Fruit fly (Drosophila melanogaster): ENCODE measurements around the gene CG31441.

CG31441 gene

dm6 chr3R:11221437-11222230 lies 14.5 kb upstream of the CG31441 start, which contains the start of the genes CG6693 and RpL3 (continued):
- peak; percentile 49; the same call in 1 of the 2 replicates for TF ChIP-seq ranshi (GFP tag; IDR thresholded peaks at IDR 0.05)
- peak; percentile 49 for TF ChIP-seq stwl (tag; optimal IDR thresholded peaks at IDR 0.05)
- TF ChIP-seq jigr1 (GFP tag; IDR thresholded peaks at IDR 0.05), result no peak
- no peak for TF ChIP-seq lov (optimal IDR thresholded peaks at IDR 0.05)
- peak; percentile 91 for TF ChIP-seq lov (GFP tag; IDR thresholded peaks at IDR 0.05)
- TF ChIP-seq sna (GFP tag; IDR thresholded peaks at IDR 0.05; ENCODE audit: partially characterized antibody), result no peak
- TF ChIP-seq jumu (GFP tag; optimal IDR thresholded peaks at IDR 0.05), result no peak
- TF ChIP-seq so (GFP tag; IDR thresholded peaks at IDR 0.05), result peak; percentile 78; the same call in 2 of the 3 replicates
- TF ChIP-seq Gug (GFP tag; IDR thresholded peaks at IDR 0.05), result peak; percentile 20; the same call in 1 of the 4 replicates
- no peak for TF ChIP-seq pan (optimal IDR thresholded peaks at IDR 0.05)
- peak in 1 of 2 experiments; percentile 73 for TF ChIP-seq pan (GFP tag; optimal IDR thresholded peaks at IDR 0.05 in 1 of 2, IDR thresholded peaks at IDR 0.05 in 1 of 2)
- TF ChIP-seq odd (GFP tag; optimal IDR thresholded peaks at IDR 0.05), result peak; percentile 89
- TF ChIP-seq CG7271 (tag; optimal IDR thresholded peaks at IDR 0.05), result peak; percentile 82
- peak; percentile 65 for TF ChIP-seq CG3847 (GFP tag; IDR thresholded peaks at IDR 0.05)
- TF ChIP-seq tgo (GFP tag; IDR thresholded peaks at IDR 0.05), result peak; percentile 22; the same call in 1 of the 3 replicates
- TF ChIP-seq Asciz (GFP tag; optimal IDR thresholded peaks at IDR 0.05), result peak; percentile 86
- peak; percentile 79 for TF ChIP-seq schlank (tag; optimal IDR thresholded peaks at IDR 0.05)
- TF ChIP-seq CG5953 (GFP tag; IDR thresholded peaks at IDR 0.05), result peak; percentile 76
- TF ChIP-seq CG14441 (GFP tag; IDR thresholded peaks at IDR 0.05), result no peak
- TF ChIP-seq Bgb (GFP tag; IDR thresholded peaks at IDR 0.05; ENCODE audit: partially characterized antibody), result peak; percentile 51; the same call in 1 of the 2 replicates
- TF ChIP-seq pb (GFP tag; optimal IDR thresholded peaks at IDR 0.05), result peak; percentile 52

DNA sequence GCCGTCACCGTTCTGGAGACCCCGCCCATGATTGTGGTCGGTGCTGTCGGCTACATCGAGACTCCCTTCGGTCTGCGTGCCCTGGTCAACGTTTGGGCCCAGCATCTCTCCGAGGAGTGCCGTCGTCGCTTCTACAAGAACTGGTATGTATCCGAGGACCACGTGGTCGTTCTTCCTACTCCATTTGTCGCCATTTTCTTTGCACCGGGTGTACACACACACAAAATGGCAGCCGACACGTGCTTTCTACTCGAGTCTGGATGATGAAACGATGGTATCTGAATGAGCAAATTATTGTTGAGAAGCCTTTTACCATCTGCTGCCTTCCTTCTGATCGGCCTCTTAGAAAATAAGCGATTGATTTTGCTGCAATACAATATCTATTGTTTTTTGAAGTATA lies 13.5 kb upstream of the CG31441 start:
- TF ChIP-seq tin (GFP tag; optimal IDR thresholded peaks at IDR 0.05) (no peak), schlank (tag; optimal IDR thresholded peaks at IDR 0.05) (no peak), fd3F (GFP tag; optimal IDR thresholded peaks at IDR 0.05) (no peak), CG3995 (GFP tag; optimal IDR thresholded peaks at IDR 0.05) (no peak), phol (tag; optimal IDR thresholded peaks at IDR 0.05) (peak; percentile 92), yki (optimal IDR thresholded peaks at IDR 0.05) (no peak), CG1602 (GFP tag; optimal IDR thresholded peaks at IDR 0.05) (no peak), CG4360 (GFP tag; IDR thresholded peaks at IDR 0.05) (peak; percentile 12; the same call in 1 of the 2 replicates), sqz (GFP tag; optimal IDR thresholded peaks at IDR 0.05) (no peak), dm (GFP tag; optimal IDR thresholded peaks at IDR 0.05) (peak; percentile 50), CG43689 (GFP tag; IDR thresholded peaks at IDR 0.05) (no peak), C15 (GFP tag; IDR thresholded peaks at IDR 0.05) (no peak), wek (GFP tag; optimal IDR thresholded peaks at IDR 0.05) (no peak), crp (GFP tag; optimal IDR thresholded peaks at IDR 0.05) (no peak), CG42726 (GFP tag; IDR thresholded peaks at IDR 0.05; ENCODE audit: partially characterized antibody) (no peak), CG17802 (tag; optimal IDR thresholded peaks at IDR 0.05) (no peak), CG8089 (GFP tag; optimal IDR thresholded peaks at IDR 0.05) (no peak), pan (optimal IDR thresholded peaks at IDR 0.05) (no peak), pan (GFP tag; optimal IDR thresholded peaks at IDR 0.05 in 1 of 2, IDR thresholded peaks at IDR 0.05 in 1 of 2) (no peak), cg (GFP tag; optimal IDR thresholded peaks at IDR 0.05) (no peak), twi (tag; optimal IDR thresholded peaks at IDR 0.05) (peak; percentile 17), Hey (tag; optimal IDR thresholded peaks at IDR 0.05) (no peak), CG32767 (GFP tag; IDR thresholded peaks at IDR 0.05) (peak; percentile 56; the same call in 1 of the 2 replicates)

All from whole organism, embryonic.